Worm (Caenorhabditis elegans): Measurements from ENCODE around the gene fln-1.

DNA sequence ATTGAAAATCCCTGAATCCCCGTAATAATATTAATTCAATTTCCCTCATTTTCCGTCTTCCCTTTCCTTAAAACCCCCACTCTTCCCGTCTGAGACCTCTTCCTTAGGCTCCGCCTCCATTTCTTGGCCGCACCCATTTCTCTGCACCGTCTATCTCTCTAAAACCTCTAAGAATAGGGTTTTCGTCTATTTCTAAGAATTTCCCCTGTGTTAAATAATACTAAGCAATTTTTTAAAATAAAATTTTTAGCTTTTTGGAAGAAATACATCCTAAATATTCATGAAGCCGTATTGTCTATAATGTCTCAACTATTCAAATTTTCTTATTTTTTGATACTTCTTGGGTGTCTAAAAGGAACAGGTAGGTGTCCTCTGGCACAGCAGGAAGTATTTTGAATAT lies 36.3 kb downstream of the fln-1 start, which contains the start of gene cdh-8:
- TF ChIP-seq lin-54 (GFP tag; optimal IDR thresholded peaks at IDR 0.05) (no peak), unc-130 (GFP tag; optimal IDR thresholded peaks at IDR 0.05) (no peak), sdz-38 (tag; optimal IDR thresholded peaks at IDR 0.05) (no peak), lsy-27 (tag; optimal IDR thresholded peaks at IDR 0.05; ENCODE audit: borderline replicate concordance, insufficient read depth) (no peak), pbrm-1 (GFP tag; IDR thresholded peaks at IDR 0.05) (no peak)

Data from whole organism, young adult.